Worm (Caenorhabditis elegans): ENCODE measurements around the gene orc-3.

Gene orc-3

DNA sequence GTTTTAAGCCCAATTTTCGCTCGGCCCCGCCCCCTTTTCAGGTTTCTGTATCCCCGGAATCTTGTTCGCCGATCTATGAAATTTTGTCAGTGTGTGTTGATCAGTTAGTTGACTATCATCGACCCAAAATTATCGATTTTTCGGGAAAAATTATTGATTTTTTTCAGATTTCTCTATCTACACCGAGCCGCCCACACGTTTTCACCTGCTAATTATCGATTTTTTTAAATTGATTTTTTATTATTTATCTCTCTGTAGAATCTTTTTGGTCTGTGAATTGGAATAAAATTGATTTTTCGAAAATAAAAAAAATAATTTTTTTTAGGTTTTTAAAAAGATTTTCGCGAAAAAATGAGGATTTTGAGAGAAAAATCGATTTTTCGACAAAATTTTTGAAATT, 906 bp upstream of the orc-3 start:
- TF ChIP-seq lin-13 (GFP tag; optimal IDR thresholded peaks at IDR 0.05) (no peak), ztf-11 (tag; optimal IDR thresholded peaks at IDR 0.05) (no peak), sma-9 (GFP tag; optimal IDR thresholded peaks at IDR 0.05) (no peak), sma-9 (tag; optimal IDR thresholded peaks at IDR 0.05) (no peak), fos-1 (tag; optimal IDR thresholded peaks at IDR 0.05) (no peak), ZK546.5 (tag; optimal IDR thresholded peaks at IDR 0.05) (no peak)

ce11 chrIII:1210638-1211037, 2.7 kb downstream of the orc-3 start:
- TF ChIP-seq aly-2 (tag; optimal IDR thresholded peaks at IDR 0.05): no peak
- TF ChIP-seq skn-1 (tag; optimal IDR thresholded peaks at IDR 0.05): no peak
- TF ChIP-seq ama-1 (optimal IDR thresholded peaks at IDR 0.05): no peak

DNA sequence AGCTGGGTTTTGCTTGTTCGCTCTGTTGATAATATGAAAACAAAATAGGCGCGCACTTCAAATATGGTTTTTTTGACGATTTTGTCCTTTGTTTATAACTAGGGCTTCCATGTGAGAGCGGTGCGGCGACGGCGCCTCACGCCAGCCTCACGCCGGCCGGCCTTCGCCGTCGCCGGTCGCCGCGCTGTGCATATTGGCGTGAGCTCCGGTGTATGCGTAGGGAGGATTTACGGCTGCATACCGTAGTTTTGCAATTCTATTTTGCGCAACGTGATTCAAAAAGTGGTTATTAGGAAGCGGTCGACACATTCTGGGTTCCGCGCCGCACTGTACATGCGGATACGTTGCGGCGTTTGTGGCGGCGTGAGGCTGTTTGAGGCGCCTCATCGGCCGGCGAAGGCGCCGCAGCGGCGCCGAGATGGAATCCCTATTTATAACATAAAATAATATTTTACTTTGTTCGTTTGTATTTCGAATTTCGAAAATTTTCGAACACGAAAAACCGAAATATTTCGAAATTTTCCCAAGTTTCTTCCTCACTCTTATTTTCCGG, 6.3 kb downstream of the orc-3 start:
- TF ChIP-seq mdl-1 (tag; optimal IDR thresholded peaks at IDR 0.05): no peak
- TF ChIP-seq dmd-4 (tag; optimal IDR thresholded peaks at IDR 0.05): no peak
- TF ChIP-seq nhr-12 (tag; optimal IDR thresholded peaks at IDR 0.05): no peak
- no peak for TF ChIP-seq unc-62 (GFP tag; optimal IDR thresholded peaks at IDR 0.05)
- no peak for TF ChIP-seq mab-5 (tag; optimal IDR thresholded peaks at IDR 0.05)

DNA sequence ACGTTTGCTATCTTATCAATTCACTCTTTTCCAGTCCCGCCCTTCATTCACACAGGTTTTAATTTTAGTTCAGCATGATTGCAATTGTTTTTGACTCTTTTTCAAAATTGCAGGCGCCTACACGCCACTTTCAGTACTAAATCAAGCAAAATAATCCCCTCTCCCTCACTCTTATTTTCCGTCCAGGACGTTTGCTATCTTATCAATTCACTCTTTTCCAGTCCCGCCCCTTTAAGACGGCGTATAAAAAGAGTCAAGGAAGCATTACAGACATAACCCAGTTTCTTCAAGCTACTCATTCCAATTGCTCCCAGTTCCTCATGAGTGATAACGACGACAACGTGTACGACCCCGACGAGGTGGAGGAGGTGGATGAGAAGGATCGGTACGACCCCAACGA, 6.7 kb downstream of the orc-3 start, which contains the start of gene Y119D3B.21:
Gene Y119D3B.21, plus strand, starts transcription at position 321 of the 400 bp plus-strand sequence.
- peak; percentile 84 for TF ChIP-seq fos-1 (tag; optimal IDR thresholded peaks at IDR 0.05)
- peak; percentile 49 for TF ChIP-seq crh-2 (tag; optimal IDR thresholded peaks at IDR 0.05)
- TF ChIP-seq skn-1 (tag; optimal IDR thresholded peaks at IDR 0.05): no peak
- peak; percentile 13 for TF ChIP-seq sma-9 (GFP tag; optimal IDR thresholded peaks at IDR 0.05)
- TF ChIP-seq sma-9 (tag; optimal IDR thresholded peaks at IDR 0.05): no peak
- peak; percentile 53 for TF ChIP-seq ama-1 (optimal IDR thresholded peaks at IDR 0.05)
- no peak for TF ChIP-seq nhr-77 (tag; optimal IDR thresholded peaks at IDR 0.05)
- TF ChIP-seq F13H6.1 (tag; optimal IDR thresholded peaks at IDR 0.05): peak; percentile 29
- no peak for TF ChIP-seq snpc-4 (tag; optimal IDR thresholded peaks at IDR 0.05)

DNA sequence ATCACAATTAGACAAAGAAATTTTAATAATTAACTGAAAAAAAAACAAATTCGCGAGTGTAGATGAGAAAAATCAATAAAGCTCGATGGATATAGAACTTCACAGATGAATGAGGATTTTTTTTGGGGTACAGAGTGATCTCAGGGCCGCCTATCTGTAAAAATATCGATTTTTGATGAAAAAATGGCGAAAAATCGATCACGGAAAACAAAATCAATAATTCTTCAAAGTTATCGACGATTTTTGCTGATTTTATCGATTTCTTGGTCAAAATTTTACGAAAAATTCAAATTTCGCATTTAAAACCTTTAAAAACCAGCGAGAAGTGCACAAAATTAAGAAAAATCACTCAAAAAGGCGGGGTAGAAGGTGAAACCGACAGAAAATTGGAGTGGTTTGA, 8.2 kb downstream of the orc-3 start:
- no peak for TF ChIP-seq snpc-4 (tag; optimal IDR thresholded peaks at IDR 0.05)
- no peak for TF ChIP-seq unc-62 (GFP tag; optimal IDR thresholded peaks at IDR 0.05)
- TF ChIP-seq elt-3 (tag; optimal IDR thresholded peaks at IDR 0.05): no peak
- no peak for TF ChIP-seq mbf-1 (tag; optimal IDR thresholded peaks at IDR 0.05)
- no peak for TF ChIP-seq blmp-1 (tag; optimal IDR thresholded peaks at IDR 0.05; ENCODE audit: insufficient read depth)
- no peak for TF ChIP-seq nhr-237 (tag; optimal IDR thresholded peaks at IDR 0.05)
- TF ChIP-seq nhr-6 (tag; optimal IDR thresholded peaks at IDR 0.05): no peak
- TF ChIP-seq unc-39 (tag; optimal IDR thresholded peaks at IDR 0.05): no peak
- TF ChIP-seq nhr-25 (tag; optimal IDR thresholded peaks at IDR 0.05): no peak
- TF ChIP-seq ama-1 (optimal IDR thresholded peaks at IDR 0.05): no peak
- TF ChIP-seq ztf-11 (tag; optimal IDR thresholded peaks at IDR 0.05): no peak
- TF ChIP-seq dmd-4 (tag; optimal IDR thresholded peaks at IDR 0.05): no peak
- TF ChIP-seq elt-1 (tag; optimal IDR thresholded peaks at IDR 0.05): no peak
- TF ChIP-seq lin-13 (GFP tag; optimal IDR thresholded peaks at IDR 0.05): no peak
- no peak for TF ChIP-seq fos-1 (tag; optimal IDR thresholded peaks at IDR 0.05)
- no peak for TF ChIP-seq sma-3 (GFP tag; optimal IDR thresholded peaks at IDR 0.05)

ce11 chrIII:1218221-1218620, 10.3 kb downstream of the orc-3 start:
- TF ChIP-seq lsy-2 (tag; optimal IDR thresholded peaks at IDR 0.05) (peak in 1 of 2 experiments; percentile 15), sma-3 (GFP tag; optimal IDR thresholded peaks at IDR 0.05) (no peak)

- TF ChIP-seq nhr-77 (tag; optimal IDR thresholded peaks at IDR 0.05): no peak
- TF ChIP-seq lin-13 (GFP tag; optimal IDR thresholded peaks at IDR 0.05): peak; percentile 58
Observed at ce11 chrIII:1218998-1219397, 11.1 kb downstream of the orc-3 start.

DNA sequence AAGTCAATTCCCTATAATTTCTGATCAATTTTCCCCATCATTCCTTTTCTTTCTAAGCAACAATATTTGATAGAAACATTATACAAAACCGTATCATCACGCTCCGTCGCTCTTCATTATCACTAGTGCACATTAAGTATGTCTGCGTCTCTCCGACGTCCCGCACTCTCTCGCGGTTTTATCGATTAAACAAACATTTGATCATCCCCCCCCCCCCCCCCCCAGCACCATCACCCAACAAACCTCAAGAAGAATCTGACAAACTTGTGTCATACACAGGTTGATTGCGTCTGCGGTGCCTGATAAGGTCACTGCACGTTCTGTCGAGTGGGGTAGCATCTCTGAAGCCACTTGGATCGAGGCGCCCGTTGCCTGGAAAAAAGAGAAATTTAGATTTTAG, 12.1 kb downstream of the orc-3 start:
- peak; percentile 50 for TF ChIP-seq fos-1 (tag; optimal IDR thresholded peaks at IDR 0.05)
- TF ChIP-seq nhr-129 (tag; optimal IDR thresholded peaks at IDR 0.05): no peak
